Fruit fly (Drosophila melanogaster) whole organism, embryonic: ENCODE results near the gene cyr.

ENCODE experiments used
- CG11560 ChIP-seq: fragments of 200-800 bp; sonication (Bioruptor generic); IDR thresholded peaks from 3 replicates; pipeline ENCODE4 v1.3.6; 2022; ENCODE audit warnings: missing biosample characterization, missing genetic modification characterization
- CG9817 ChIP-seq: fragments of 200-800 bp; sonication (Bioruptor generic); optimal IDR thresholded peaks from 2 replicates; lab custom pipeline; 2018; ENCODE audit warnings: missing biosample characterization, mild to moderate bottlenecking, missing genetic modification characterization, moderate library complexity
- Hmr ChIP-seq: fragments of 200-800 bp; sonication (Bioruptor generic); optimal IDR thresholded peaks from 3 replicates; lab custom pipeline; 2017; ENCODE audit warnings: mild to moderate bottlenecking, missing biosample characterization, missing genetic modification reagents, missing genetic modification characterization
- dan ChIP-seq: fragments of 200-800 bp; sonication (Bioruptor generic); IDR thresholded peaks from 2 replicates; pipeline ENCODE4 v1.3.6; 2022; ENCODE audit warnings: missing biosample characterization, missing genetic modification characterization
- fru ChIP-seq: fragments of >200 bp; optimal IDR thresholded peaks from 2 replicates; lab custom pipeline; 2017
- lov ChIP-seq, 2 experiments: fragments of 200-800 bp in 1 of 2; fragments of >200 bp in 1 of 2; sonication (Bioruptor generic) in 1 of 2; IDR thresholded peaks in 1 of 2; optimal IDR thresholded peaks in 1 of 2; 2 replicates in 1 of 2; 3 replicates in 1 of 2; pipeline versions ENCODE4 v1.3.6 to Lab custom; 2017 to 2022; ENCODE audit warnings: missing biosample characterization in 1 of 2, missing genetic modification characterization in 1 of 2
- sens ChIP-seq: fragments of 200-800 bp; sonication (Bioruptor generic); peaks from one replicate; lab custom pipeline; 2016; ENCODE audit warnings: missing biosample characterization, missing genetic modification characterization

DNA sequence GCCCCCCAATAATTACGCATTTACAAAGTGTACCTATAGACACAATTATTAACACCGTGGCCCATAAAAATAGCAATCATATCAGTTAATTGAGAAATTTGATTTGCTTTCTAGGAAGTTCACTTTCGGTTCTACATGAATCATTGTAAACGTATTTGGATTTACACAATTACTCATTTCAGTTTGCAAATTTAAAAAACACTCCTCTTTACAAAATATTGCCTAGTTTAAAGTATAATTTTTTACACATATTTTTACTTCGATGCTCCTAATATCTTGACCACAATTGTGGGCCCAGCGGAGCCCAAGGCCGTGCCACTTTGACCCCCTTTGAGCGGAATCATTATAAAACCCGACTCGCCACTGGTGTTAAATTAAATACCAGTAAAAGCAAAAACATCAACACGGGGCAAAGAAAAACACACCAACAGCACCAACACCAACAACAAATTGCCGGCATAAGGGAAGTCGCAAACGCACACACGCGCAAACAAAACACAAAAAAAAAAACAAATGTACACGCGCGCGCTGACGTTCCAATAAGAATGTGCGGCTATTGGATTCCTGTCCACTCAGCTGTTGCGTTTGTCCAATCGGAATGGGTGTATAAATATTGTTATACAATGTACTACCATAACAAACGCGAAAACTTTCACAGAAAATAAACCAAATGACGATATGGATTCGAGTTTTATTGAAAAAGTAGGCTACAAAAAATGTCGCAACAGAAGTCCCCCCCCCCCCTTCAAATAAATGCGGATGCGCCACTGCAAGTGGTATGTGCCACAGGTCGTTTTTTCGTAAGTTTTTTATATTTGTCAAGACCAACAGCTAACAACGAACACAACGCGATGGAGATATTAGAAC lies 20.8 kb downstream of the cyr start:
- TF ChIP-seq lov (optimal IDR thresholded peaks at IDR 0.05; lab: Kevin White, UChicago), result no peak
- TF ChIP-seq lov (GFP tag; IDR thresholded peaks at IDR 0.05; lab: Robert Waterston, UW), result no peak
- TF ChIP-seq sens (GFP tag; lab: Kevin White, UChicago), result peak; percentile 67
- TF ChIP-seq CG9817, result peak; percentile 72
- TF ChIP-seq Hmr (GFP tag; lab: Kevin White, UChicago), result peak; percentile 75
- TF ChIP-seq dan (GFP tag; lab: Robert Waterston, UW), result no peak
- no peak for TF ChIP-seq CG11560 (tag; lab: Robert Waterston, UW)
- TF ChIP-seq fru, result no peak
